Worm (Caenorhabditis elegans): Measurements from ENCODE around the gene idpp-15.

DNA sequence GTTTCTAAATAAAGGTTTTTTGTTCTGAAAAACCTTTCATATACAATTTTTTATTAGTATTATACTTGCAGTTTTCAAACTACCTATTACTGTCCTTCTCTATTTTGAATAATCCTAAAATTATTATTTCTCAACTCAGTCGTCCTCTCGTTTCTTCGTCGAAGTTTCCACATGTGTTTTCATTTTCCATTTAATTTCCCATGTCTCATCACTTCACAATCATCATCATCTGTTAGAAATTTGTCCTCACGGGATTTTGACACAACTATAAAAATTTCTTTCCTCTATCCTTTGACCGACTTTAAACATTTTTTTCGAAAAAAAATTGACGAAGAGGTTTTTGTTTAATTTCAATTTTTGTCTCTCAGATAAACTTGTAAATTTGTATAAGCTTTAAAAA lies 10.6 kb downstream of the idpp-15 start:
- TF ChIP-seq ceh-82 (tag; optimal IDR thresholded peaks at IDR 0.05) (no peak), elt-3 (tag; optimal IDR thresholded peaks at IDR 0.05) (no peak), mbf-1 (tag; optimal IDR thresholded peaks at IDR 0.05) (no peak), mab-5 (tag; optimal IDR thresholded peaks at IDR 0.05) (no peak), zag-1 (tag; optimal IDR thresholded peaks at IDR 0.05) (no peak), unc-62 (GFP tag; optimal IDR thresholded peaks at IDR 0.05) (no peak), nhr-11 (tag; optimal IDR thresholded peaks at IDR 0.05) (no peak), nhr-237 (tag; optimal IDR thresholded peaks at IDR 0.05) (no peak), mdl-1 (tag; optimal IDR thresholded peaks at IDR 0.05) (no peak), unc-39 (tag; optimal IDR thresholded peaks at IDR 0.05) (no peak), nhr-25 (tag; optimal IDR thresholded peaks at IDR 0.05) (no peak), ceh-16 (tag; optimal IDR thresholded peaks at IDR 0.05) (no peak)
